Worm (Caenorhabditis elegans): Measurements from ENCODE around the gene hlh-15.

- TF ChIP-seq pqm-1 (tag; optimal IDR thresholded peaks at IDR 0.05) (no peak), pag-3 (tag; optimal IDR thresholded peaks at IDR 0.05; ENCODE audit: borderline replicate concordance, insufficient read depth) (no peak), ama-1 (optimal IDR thresholded peaks at IDR 0.05) (no peak), aly-2 (tag; optimal IDR thresholded peaks at IDR 0.05) (no peak), egl-27 (tag; optimal IDR thresholded peaks at IDR 0.05) (no peak), fos-1 (tag; optimal IDR thresholded peaks at IDR 0.05) (no peak), hlh-17 (GFP tag; optimal IDR thresholded peaks at IDR 0.05; ENCODE audit: borderline replicate concordance) (no peak), nhr-84 (tag; optimal IDR thresholded peaks at IDR 0.05) (no peak), unc-30 (tag; optimal IDR thresholded peaks at IDR 0.05) (no peak), unc-130 (tag; optimal IDR thresholded peaks at IDR 0.05) (no peak), nhr-237 (tag; optimal IDR thresholded peaks at IDR 0.05) (no peak)
Observed at ce11 chrX:2385453-2385852, 27.7 kb downstream of the hlh-15 start, which contains the start of gene F47G3.1.
